Fruit fly (Drosophila melanogaster) whole organism, embryonic: Measurements from ENCODE around the gene CG17029.

Experiments
- Abd-B ChIP-seq: fragments of 200-800 bp; sonication (Bioruptor generic); optimal IDR thresholded peaks from 2 replicates; lab custom pipeline; 2018; ENCODE audit warnings: missing biosample characterization, mild to moderate bottlenecking, missing genetic modification characterization, moderate library complexity
- Ada2b ChIP-seq: fragments of 200-800 bp; sonication (Bioruptor generic); IDR thresholded peaks from 2 replicates; pipeline ENCODE4 v1.3.6; 2022; ENCODE audit warnings: missing biosample characterization, missing genetic modification characterization
- Awh ChIP-seq: fragments of 200-800 bp; sonication (Bioruptor generic); IDR thresholded peaks from 2 replicates; pipeline ENCODE4, ENCODE4 v1.3.6; 2022; ENCODE audit warnings: missing biosample characterization, missing genetic modification characterization
- CG10565 ChIP-seq: fragments of 200-800 bp; sonication (Bioruptor generic); optimal IDR thresholded peaks from 3 replicates; lab custom pipeline; 2016; ENCODE audit warnings: missing biosample characterization, mild to moderate bottlenecking, missing genetic modification characterization
- CG12236 ChIP-seq: fragments of 200-800 bp; sonication (Bioruptor generic); optimal IDR thresholded peaks from 2 replicates; lab custom pipeline; 2016; ENCODE audit warnings: missing biosample characterization, missing genetic modification characterization
- CG1529 ChIP-seq: fragments of 200-800 bp; sonication (Bioruptor generic); optimal IDR thresholded peaks from 3 replicates; lab custom pipeline; 2018; ENCODE audit warnings: missing biosample characterization, missing genetic modification characterization
- CG17568 ChIP-seq: fragments of 200-800 bp; sonication (Bioruptor generic); optimal IDR thresholded peaks from 2 replicates; lab custom pipeline; 2018; ENCODE audit warnings: missing biosample characterization, mild to moderate bottlenecking, missing genetic modification characterization, moderate library complexity
- CG17912 ChIP-seq: fragments of 200-800 bp; sonication (Bioruptor generic); optimal IDR thresholded peaks from 2 replicates; lab custom pipeline; 2018; ENCODE audit warnings: missing biosample characterization, mild to moderate bottlenecking, missing genetic modification characterization
- CG18011 ChIP-seq: fragments of 200-800 bp; sonication (Bioruptor generic); optimal IDR thresholded peaks from 2 replicates; lab custom pipeline; 2017; ENCODE audit warnings: missing biosample characterization, missing genetic modification characterization, mild to moderate bottlenecking, moderate library complexity, missing genotype
- CG2129 ChIP-seq: fragments of 200-800 bp; sonication (Bioruptor generic); IDR thresholded peaks from 2 replicates; pipeline ENCODE4 v1.3.6; 2022; ENCODE audit warnings: missing biosample characterization, missing genetic modification characterization; ENCODE audit not compliant: partially characterized antibody
- CG2889 ChIP-seq: fragments of 200-800 bp; sonication (Bioruptor generic); IDR thresholded peaks from 3 replicates; pipeline ENCODE4 v1.3.6; 2022; ENCODE audit warnings: missing biosample characterization, missing genetic modification characterization
- CG34422 ChIP-seq: fragments of 200-800 bp; sonication (Bioruptor generic); IDR thresholded peaks from 3 replicates; pipeline ENCODE4 v1.3.6; 2022; ENCODE audit warnings: missing biosample characterization, missing genetic modification characterization
- CG4328 ChIP-seq: fragments of 200-800 bp; sonication (Bioruptor generic); optimal IDR thresholded peaks from 3 replicates; lab custom pipeline; 2017; ENCODE audit warnings: missing biosample characterization, missing genetic modification reagents, missing genetic modification characterization
- CG43689 ChIP-seq: fragments of 200-800 bp; sonication (Bioruptor generic); IDR thresholded peaks from 2 replicates; pipeline ENCODE4 v1.3.6; 2022; ENCODE audit warnings: missing biosample characterization, missing genetic modification characterization
- CG6272 ChIP-seq: fragments of 200-800 bp; sonication (Bioruptor generic); IDR thresholded peaks from 2 replicates; pipeline ENCODE4 v1.3.6; 2022; ENCODE audit warnings: missing biosample characterization, missing genetic modification characterization
- CG8924 ChIP-seq: fragments of 200-800 bp; optimal IDR thresholded peaks from 3 replicates; lab custom pipeline; 2019; ENCODE audit warnings: missing biosample characterization, mild to moderate bottlenecking, missing genetic modification characterization, moderate library complexity
- CG9609 ChIP-seq: fragments of 200-800 bp; sonication (Bioruptor generic); optimal IDR thresholded peaks from 3 replicates; lab custom pipeline; 2016; ENCODE audit warnings: missing biosample characterization, missing genetic modification characterization
- Doc3 ChIP-seq: fragments of 200-800 bp; sonication (Bioruptor generic); IDR thresholded peaks from 3 replicates; pipeline ENCODE4 v1.3.6; 2022; ENCODE audit warnings: missing biosample characterization, missing genetic modification characterization; ENCODE audit not compliant: partially characterized antibody
- Eip74EF ChIP-seq, 2 experiments: fragments of 200-800 bp in 1 of 2; fragments of >200 bp in 1 of 2; sonication (Bioruptor generic) in 1 of 2; optimal IDR thresholded peaks; 2 replicates each; lab custom pipeline; 2017 to 2019; ENCODE audit warnings: missing biosample characterization in 2 of 2, missing genetic modification characterization in 2 of 2, mild to moderate bottlenecking in 1 of 2, moderate library complexity in 1 of 2
- Fer3 ChIP-seq: fragments of 200-800 bp; sonication (Bioruptor generic); optimal IDR thresholded peaks from 2 replicates; lab custom pipeline; 2018; ENCODE audit warnings: missing biosample characterization, mild to moderate bottlenecking, missing genetic modification characterization, moderate library complexity
- Hmx ChIP-seq: fragments of 200-800 bp; sonication (Bioruptor generic); optimal IDR thresholded peaks from 2 replicates; lab custom pipeline; 2016; ENCODE audit warnings: missing biosample characterization, missing genetic modification characterization
- Hr39 ChIP-seq: fragments of >200 bp; optimal IDR thresholded peaks from 2 replicates; lab custom pipeline; 2017
- Hsf ChIP-seq: fragments of 200-800 bp; sonication (Bioruptor generic); optimal IDR thresholded peaks from 3 replicates; lab custom pipeline; 2016; ENCODE audit warnings: missing biosample characterization, missing genetic modification characterization
- Mrtf ChIP-seq: fragments of 200-800 bp; sonication (Bioruptor generic); IDR thresholded peaks from 3 replicates; pipeline ENCODE4 v1.3.6; 2022; ENCODE audit warnings: missing biosample characterization, missing genetic modification characterization
- NK7.1 ChIP-seq: fragments of 200-800 bp; sonication (Bioruptor generic); optimal IDR thresholded peaks from 3 replicates; lab custom pipeline; 2016; ENCODE audit warnings: missing biosample characterization, missing genetic modification characterization
- Oli ChIP-seq: fragments of 200-800 bp; sonication (Bioruptor generic); optimal IDR thresholded peaks from 2 replicates; lab custom pipeline; 2018; ENCODE audit warnings: missing biosample characterization, mild to moderate bottlenecking, missing genetic modification characterization, moderate library complexity
- Ravus ChIP-seq: fragments of 200-800 bp; sonication (Bioruptor generic); IDR thresholded peaks from 2 replicates; pipeline ENCODE4 v1.3.6; 2022; ENCODE audit warnings: missing biosample characterization, missing genetic modification characterization
- Sry-β ChIP-seq: fragments of 200-800 bp; sonication (Bioruptor generic); optimal IDR thresholded peaks from 2 replicates; lab custom pipeline; 2018; ENCODE audit warnings: missing biosample characterization, mild to moderate bottlenecking, missing genetic modification characterization, moderate library complexity
- Stat92E ChIP-seq, 3 experiments: fragments of >200 bp in 2 of 3; fragments of 200-800 bp in 1 of 3; sonication (Bioruptor generic) in 1 of 3; optimal IDR thresholded peaks; 2 replicates each; lab custom pipeline; 2017 to 2019; ENCODE audit warnings: missing biosample characterization in 3 of 3, missing genetic modification characterization in 3 of 3, mild to moderate bottlenecking in 1 of 3, moderate library complexity in 1 of 3
- Taf1 ChIP-seq: fragments of 200-800 bp; sonication (Bioruptor generic); IDR thresholded peaks from 2 replicates; pipeline ENCODE4 v1.3.6; 2022; ENCODE audit warnings: missing biosample characterization, missing genetic modification characterization
- YL-1 ChIP-seq: fragments of 200-800 bp; sonication (Bioruptor generic); optimal IDR thresholded peaks from 3 replicates; lab custom pipeline; 2017; ENCODE audit warnings: missing biosample characterization, mild to moderate bottlenecking, missing genetic modification characterization
- bsh ChIP-seq, 2 experiments: fragments of 200-800 bp; sonication (Bioruptor generic); optimal IDR thresholded peaks; 2 replicates each; lab custom pipeline; 2017 to 2018; ENCODE audit warnings: mild to moderate bottlenecking in 2 of 2, missing biosample characterization in 2 of 2, missing genetic modification characterization in 2 of 2, moderate library complexity in 1 of 2
- dysf ChIP-seq: fragments of 200-800 bp; sonication (Bioruptor generic); IDR thresholded peaks from 3 replicates; pipeline ENCODE4 v1.3.6; 2022; ENCODE audit warnings: missing biosample characterization, missing genetic modification characterization
- eyg ChIP-seq: fragments of 200-800 bp; sonication (Bioruptor generic); optimal IDR thresholded peaks from 3 replicates; lab custom pipeline; 2016; ENCODE audit warnings: missing biosample characterization, missing genetic modification characterization
- gt ChIP-seq: fragments of 200-800 bp; sonication (Bioruptor generic); IDR thresholded peaks from 2 replicates; pipeline ENCODE4 v1.3.6; 2022; ENCODE audit warnings: missing biosample characterization, missing genetic modification characterization
- hbn ChIP-seq: fragments of 200-800 bp; sonication (Bioruptor generic); IDR thresholded peaks from 2 replicates; pipeline ENCODE4 v1.3.6; 2022; ENCODE audit warnings: missing biosample characterization, missing genetic modification characterization; ENCODE audit not compliant: partially characterized antibody
- hth ChIP-seq: fragments of >200 bp; optimal IDR thresholded peaks from 2 replicates; lab custom pipeline; 2017; ENCODE audit warnings: inconsistent platforms
- kah ChIP-seq: fragments of 200-800 bp; sonication (Bioruptor generic); optimal IDR thresholded peaks from 2 replicates; lab custom pipeline; 2018; ENCODE audit warnings: missing biosample characterization, mild to moderate bottlenecking, missing genetic modification characterization
- lmd ChIP-seq: fragments of 200-800 bp; sonication (Bioruptor generic); IDR thresholded peaks from 2 replicates; pipeline ENCODE4 v1.3.6; 2022; ENCODE audit warnings: missing biosample characterization, missing genetic modification characterization
- nau ChIP-seq: fragments of 200-800 bp; sonication (Bioruptor generic); optimal IDR thresholded peaks from 3 replicates; lab custom pipeline; 2017; ENCODE audit warnings: missing biosample characterization, mild to moderate bottlenecking, missing genetic modification characterization, missing genetic modification reagents
- phol ChIP-seq: fragments of 200-800 bp; sonication (Bioruptor generic); optimal IDR thresholded peaks from 3 replicates; lab custom pipeline; 2018; ENCODE audit warnings: missing biosample characterization, mild to moderate bottlenecking, missing genetic modification characterization, moderate library complexity
- prd ChIP-seq, 3 experiments: fragments of >200 bp in 2 of 3; fragments of 200-800 bp in 1 of 3; sonication (Bioruptor generic) in 1 of 3; optimal IDR thresholded peaks in 2 of 3; IDR thresholded peaks in 1 of 3; 2 replicates in 2 of 3; 3 replicates in 1 of 3; pipeline versions ENCODE4 v1.3.6 to Lab custom; 2017 to 2022; ENCODE audit warnings: missing biosample characterization in 1 of 3, missing genetic modification characterization in 1 of 3
- psq ChIP-seq: fragments of 200-800 bp; sonication (Bioruptor generic); optimal IDR thresholded peaks from 2 replicates; lab custom pipeline; 2017; ENCODE audit warnings: missing biosample characterization, missing genetic modification characterization
- rib ChIP-seq: fragments of 200-800 bp; sonication (Bioruptor generic); IDR thresholded peaks from 2 replicates; pipeline ENCODE4 v1.3.6; 2022; ENCODE audit warnings: missing biosample characterization, missing genetic modification characterization
- seq ChIP-seq: fragments of 200-800 bp; sonication (Bioruptor generic); IDR thresholded peaks from 2 replicates; pipeline ENCODE4 v1.3.6; 2022; ENCODE audit warnings: missing biosample characterization, missing genetic modification characterization
- sna ChIP-seq: fragments of 200-800 bp; sonication (Bioruptor generic); IDR thresholded peaks from 2 replicates; pipeline ENCODE4 v1.3.6; 2022; ENCODE audit warnings: missing biosample characterization, missing genetic modification characterization; ENCODE audit not compliant: partially characterized antibody
- ssp ChIP-seq: fragments of 200-800 bp; sonication (Bioruptor generic); IDR thresholded peaks from 2 replicates; pipeline ENCODE4 v1.3.6; 2022; ENCODE audit warnings: missing biosample characterization, missing genetic modification characterization
- tin ChIP-seq: fragments of 200-800 bp; sonication (Bioruptor generic); optimal IDR thresholded peaks from 3 replicates; lab custom pipeline; 2016; ENCODE audit warnings: missing biosample characterization, missing genetic modification characterization
- wek ChIP-seq: fragments of 200-800 bp; sonication (Bioruptor generic); optimal IDR thresholded peaks from 3 replicates; lab custom pipeline; 2018; ENCODE audit warnings: missing biosample characterization, mild to moderate bottlenecking, missing genetic modification characterization, moderate library complexity

Gene CG17029

dm6 chr3L:15999358-16000005 is 22.8 kb downstream of the CG17029 start (continued):
- TF ChIP-seq NK7.1 (GFP tag; lab: Kevin White, UChicago) (no peak), Mrtf (GFP tag; lab: Robert Waterston, UW) (no peak; the same call in 2 of the 3 replicates), Abd-B (GFP tag; lab: Kevin White, UChicago) (no peak), CG12236 (GFP tag; lab: Kevin White, UChicago) (no peak), CG34422 (GFP tag; lab: Robert Waterston, UW) (no peak), Stat92E (GFP tag; optimal IDR thresholded peaks at IDR 0.05; lab: Kevin White, UChicago) (peak in 1 of 3 experiments; percentile 37), hbn (no peak), CG2889 (GFP tag; lab: Robert Waterston, UW) (0 out of 3 replicates have a peak, but pooled peaks have one; percentile 35), Ravus (GFP tag; lab: Robert Waterston, UW) (no peak; the same call in 1 of the 2 replicates), tin (GFP tag; lab: Kevin White, UChicago) (no peak), gt (no peak), rib (no peak; the same call in 1 of the 2 replicates), Eip74EF (GFP tag; optimal IDR thresholded peaks at IDR 0.05; lab: Kevin White, UChicago) (no peak), CG10565 (GFP tag; lab: Kevin White, UChicago) (no peak), CG18011 (GFP tag; lab: Kevin White, UChicago) (peak; percentile 37), ssp (no peak), bsh (GFP tag; optimal IDR thresholded peaks at IDR 0.05; lab: Kevin White, UChicago) (peak in 1 of 2 experiments; percentile 53), phol (tag; lab: Kevin White, UChicago) (peak; percentile 30), Ada2b (GFP tag; lab: Robert Waterston, UW) (peak; percentile 45; the same call in 1 of the 2 replicates), CG17568 (GFP tag; lab: Kevin White, UChicago) (no peak), CG1529 (GFP tag; lab: Kevin White, UChicago) (no peak), Oli (no peak), seq (peak; percentile 53; the same call in 1 of the 2 replicates), sna (no peak), nau (peak; percentile 22), CG17912 (GFP tag; lab: Kevin White, UChicago) (no peak), lmd (GFP tag; lab: Robert Waterston, UW) (no peak; the same call in 1 of the 2 replicates), CG2129 (GFP tag; lab: Robert Waterston, UW) (no peak), Hr39 (lab: Kevin White, UChicago) (no peak), dysf (GFP tag; lab: Robert Waterston, UW) (peak; percentile 65; the same call in 1 of the 3 replicates), psq (GFP tag; lab: Kevin White, UChicago) (peak; percentile 1), prd (optimal IDR thresholded peaks at IDR 0.05; lab: Kevin White, UChicago) (no peak), prd (GFP tag; IDR thresholded peaks at IDR 0.05; lab: Robert Waterston, UW) (peak; percentile 68; the same call in 1 of the 3 replicates), CG6272 (GFP tag; lab: Robert Waterston, UW) (no peak), kah (GFP tag; lab: Kevin White, UChicago) (no peak), Taf1 (GFP tag; lab: Robert Waterston, UW) (no peak), YL-1 (GFP tag; lab: Kevin White, UChicago) (no peak), CG43689 (no peak), Fer3 (tag; lab: Kevin White, UChicago) (peak; percentile 53), Sry-β (GFP tag; lab: Kevin White, UChicago) (no peak), Hmx (GFP tag; lab: Kevin White, UChicago) (no peak), hth (lab: Kevin White, UChicago) (no peak), CG9609 (no peak), CG8924 (tag; lab: Kevin White, UChicago) (peak; percentile 53), Awh (no peak), wek (GFP tag; lab: Kevin White, UChicago) (no peak), Doc3 (GFP tag; lab: Robert Waterston, UW) (no peak), Hsf (GFP tag; lab: Kevin White, UChicago) (no peak), CG4328 (GFP tag; lab: Kevin White, UChicago) (peak; percentile 20), eyg (no peak)
